Fruit fly (Drosophila melanogaster): ENCODE results near the gene CG9101.

Gene CG9101

DNA sequence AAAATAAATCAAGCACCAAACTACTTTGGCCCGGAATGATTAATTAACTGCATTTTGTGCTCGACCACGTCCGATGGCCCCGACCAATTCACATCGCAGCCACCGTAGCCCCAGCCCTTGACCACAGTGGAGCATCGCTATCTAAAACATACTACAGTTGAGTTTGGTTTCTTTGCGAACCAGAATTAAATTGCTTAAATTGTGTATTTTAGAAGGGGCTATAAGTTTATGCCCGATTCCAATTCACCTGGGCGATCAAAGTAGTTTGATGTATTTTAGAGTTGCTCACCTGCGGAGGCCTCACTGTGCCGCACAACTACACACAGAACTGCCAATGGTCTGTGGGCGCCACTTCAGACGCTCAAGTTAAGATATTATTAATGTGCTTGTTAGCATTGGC, 5.6 kb upstream of the CG9101 start:
- no peak for TF ChIP-seq CG32264 (GFP tag; optimal IDR thresholded peaks at IDR 0.05)
- no peak for TF ChIP-seq OdsH (GFP tag; optimal IDR thresholded peaks at IDR 0.05)
- TF ChIP-seq usp (GFP tag; optimal IDR thresholded peaks at IDR 0.05) = no peak
- TF ChIP-seq Mio (GFP tag; optimal IDR thresholded peaks at IDR 0.05) = no peak
- TF ChIP-seq h (GFP tag; optimal IDR thresholded peaks at IDR 0.05) = no peak
- no peak for TF ChIP-seq Hr83 (GFP tag; optimal IDR thresholded peaks at IDR 0.05; ENCODE audit: poor library complexity, severe bottlenecking)
- no peak for TF ChIP-seq tai (GFP tag; optimal IDR thresholded peaks at IDR 0.05)
- TF ChIP-seq N (GFP tag; optimal IDR thresholded peaks at IDR 0.05) = no peak
- TF ChIP-seq dmrt93B (GFP tag; optimal IDR thresholded peaks at IDR 0.05) = no peak
- TF ChIP-seq foxo (GFP tag; optimal IDR thresholded peaks at IDR 0.05) = no peak
- no peak for TF ChIP-seq brk (GFP tag; optimal IDR thresholded peaks at IDR 0.05)
- TF ChIP-seq Sp1 (GFP tag; optimal IDR thresholded peaks at IDR 0.05) = no peak
- no peak for TF ChIP-seq dl (GFP tag; optimal IDR thresholded peaks at IDR 0.05; ENCODE audit: insufficient read depth in 1 of 2, partially characterized antibody in 2 of 2)
- no peak for TF ChIP-seq Vsx2 (GFP tag; optimal IDR thresholded peaks at IDR 0.05; ENCODE audit: partially characterized antibody)

DNA sequence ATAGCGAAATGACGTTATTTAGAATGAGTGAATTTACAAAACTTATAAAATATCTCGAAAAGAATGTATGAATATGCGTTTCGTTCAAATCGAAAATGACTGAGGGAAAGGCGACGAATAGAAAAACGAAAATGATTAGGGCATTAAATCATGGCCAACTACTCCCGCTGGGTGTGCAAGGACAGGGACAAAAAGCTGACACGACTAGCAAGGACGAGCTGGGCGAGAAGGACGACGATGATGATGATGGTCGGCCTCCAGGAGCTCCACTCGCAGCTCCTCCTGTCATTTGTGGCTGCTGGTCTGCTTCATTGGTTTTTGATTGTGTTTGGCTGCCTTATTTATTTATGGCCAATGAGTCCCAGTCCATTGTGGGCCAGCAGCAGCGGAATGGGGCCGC, 6.2 kb downstream of the CG9101 start, which contains the start of gene CG43076:
TSS of gene CG43076 (minus strand) at position 101 of the 400 bp plus-strand sequence.
- TF ChIP-seq Hr78 (GFP tag; optimal IDR thresholded peaks at IDR 0.05) (no peak), GATAd (GFP tag; optimal IDR thresholded peaks at IDR 0.05) (no peak), brk (GFP tag; optimal IDR thresholded peaks at IDR 0.05) (no peak), Abd-B (GFP tag; optimal IDR thresholded peaks at IDR 0.05) (no peak), ey (GFP tag; optimal IDR thresholded peaks at IDR 0.05) (no peak), Hnf4 (GFP tag; optimal IDR thresholded peaks at IDR 0.05) (no peak), Vsx2 (GFP tag; optimal IDR thresholded peaks at IDR 0.05; ENCODE audit: partially characterized antibody) (no peak)

DNA sequence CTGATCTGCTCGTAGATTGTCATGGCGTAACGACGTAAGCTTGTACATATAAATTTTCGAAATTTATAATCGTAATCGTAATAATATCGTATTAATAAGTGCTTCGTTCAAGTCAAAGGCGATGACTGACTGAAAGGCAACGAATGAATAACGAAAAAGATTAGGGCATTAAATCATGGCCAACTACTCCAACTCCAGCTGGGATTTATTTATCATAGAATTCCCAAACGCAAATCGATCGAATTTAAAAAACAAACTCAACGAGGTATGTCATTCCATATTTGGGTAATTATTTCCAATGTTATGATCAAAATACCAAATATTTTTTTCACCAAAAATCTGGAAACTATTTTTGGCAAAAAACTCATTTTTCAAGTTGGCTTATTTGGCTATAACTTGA, 8.6 kb downstream of the CG9101 start, which contains the start of gene CG43075:
TSS of gene CG43075 (minus strand) at position 101 of the 400 bp plus-strand sequence.
- TF ChIP-seq foxo (GFP tag; optimal IDR thresholded peaks at IDR 0.05) (no peak), GATAd (GFP tag; optimal IDR thresholded peaks at IDR 0.05) (no peak), ey (GFP tag; optimal IDR thresholded peaks at IDR 0.05) (no peak), Abd-B (GFP tag; optimal IDR thresholded peaks at IDR 0.05) (no peak), Myc (optimal IDR thresholded peaks at IDR 0.05) (no peak), OdsH (GFP tag; optimal IDR thresholded peaks at IDR 0.05) (no peak), brk (GFP tag; optimal IDR thresholded peaks at IDR 0.05) (no peak), N (GFP tag; optimal IDR thresholded peaks at IDR 0.05) (no peak), h (GFP tag; optimal IDR thresholded peaks at IDR 0.05) (no peak), Hr83 (GFP tag; optimal IDR thresholded peaks at IDR 0.05; ENCODE audit: poor library complexity, severe bottlenecking) (no peak), tai (GFP tag; optimal IDR thresholded peaks at IDR 0.05) (no peak)

DNA sequence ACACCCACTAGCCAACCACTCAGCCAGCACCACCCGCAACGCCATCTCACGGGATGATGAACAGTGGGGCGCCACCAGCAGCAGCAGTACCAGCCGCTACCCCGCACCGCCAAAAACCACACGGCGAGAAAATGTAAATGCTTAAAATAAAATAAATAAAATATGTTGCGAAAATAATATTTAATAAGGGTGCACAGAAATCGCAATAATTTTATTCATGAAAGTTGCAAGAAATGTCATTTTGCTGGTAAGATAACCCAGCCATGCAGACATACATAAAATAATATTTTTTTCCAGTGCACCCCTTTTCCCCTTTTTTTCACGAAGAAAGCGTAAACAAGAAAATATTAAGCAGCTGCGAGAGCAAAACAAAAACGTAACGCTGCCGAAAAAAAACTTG, 13.6 kb downstream of the CG9101 start:
- TF ChIP-seq Abd-B (GFP tag; optimal IDR thresholded peaks at IDR 0.05) (no peak), h (GFP tag; optimal IDR thresholded peaks at IDR 0.05) (peak; percentile 6), dsf (GFP tag; optimal IDR thresholded peaks at IDR 0.05; ENCODE audit: borderline replicate concordance) (no peak), HLH106 (tag; optimal IDR thresholded peaks at IDR 0.05) (peak; percentile 6), rgr (GFP tag; optimal IDR thresholded peaks at IDR 0.05) (no peak)

DNA sequence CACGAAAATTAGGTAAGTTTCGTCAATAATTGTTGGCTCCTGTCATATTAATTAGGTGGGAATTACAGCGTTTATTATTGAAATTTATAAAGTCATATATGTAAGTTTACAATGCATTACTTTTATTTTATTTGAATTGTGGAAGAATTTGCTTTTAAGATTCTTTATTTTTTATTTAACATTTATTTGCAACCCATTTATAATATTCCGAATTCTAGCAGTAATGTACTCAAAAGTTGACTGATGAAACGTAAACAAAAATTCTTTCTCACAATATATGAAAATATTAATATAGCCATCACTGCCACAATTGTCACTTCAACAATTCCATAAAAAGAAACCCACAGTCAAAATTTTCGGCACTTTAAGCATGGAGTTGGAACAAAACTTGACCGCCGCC, 19.6 kb downstream of the CG9101 start, which contains the start of gene CG5662:
TSS of gene CG5662 (plus strand) at position 301 of the 400 bp plus-strand sequence.
- no peak for TF ChIP-seq CG9705 (GFP tag; optimal IDR thresholded peaks at IDR 0.05)
- TF ChIP-seq Vsx2 (GFP tag; optimal IDR thresholded peaks at IDR 0.05; ENCODE audit: partially characterized antibody) = no peak
- no peak for TF ChIP-seq lola (GFP tag; optimal IDR thresholded peaks at IDR 0.05)
- no peak for TF ChIP-seq foxo (GFP tag; optimal IDR thresholded peaks at IDR 0.05)

DNA sequence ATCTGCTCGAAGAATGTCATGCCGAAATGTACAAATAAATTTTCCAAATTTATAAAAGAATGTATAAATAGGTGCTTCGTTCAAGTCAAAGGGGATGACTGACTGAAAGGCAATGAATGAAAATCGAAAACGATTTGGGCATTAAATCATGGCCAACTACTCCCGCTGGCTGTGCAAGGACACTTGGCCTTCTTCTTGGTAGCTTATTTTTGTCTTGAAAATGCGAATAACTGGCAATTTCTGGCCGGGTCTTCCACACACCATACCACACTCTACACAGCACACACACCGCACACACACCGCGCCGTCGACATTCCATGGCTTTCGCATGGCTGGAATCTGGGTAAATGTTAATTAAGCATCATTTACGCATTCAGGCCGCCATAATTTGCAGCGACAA, 23.1 kb downstream of the CG9101 start, which contains the start of gene CG32588:
TSS of gene CG32588 (minus strand) at position 101 of the 400 bp plus-strand sequence.
- no peak for TF ChIP-seq br (GFP tag; optimal IDR thresholded peaks at IDR 0.05)
- no peak for TF ChIP-seq dmrt93B (GFP tag; optimal IDR thresholded peaks at IDR 0.05)
- TF ChIP-seq CG32264 (GFP tag; optimal IDR thresholded peaks at IDR 0.05) = no peak
- no peak for TF ChIP-seq dsf (GFP tag; optimal IDR thresholded peaks at IDR 0.05; ENCODE audit: borderline replicate concordance)
- no peak for TF ChIP-seq Sp1 (GFP tag; optimal IDR thresholded peaks at IDR 0.05)
- no peak for TF ChIP-seq Myc (optimal IDR thresholded peaks at IDR 0.05)
- TF ChIP-seq lola (GFP tag; optimal IDR thresholded peaks at IDR 0.05) = no peak
- no peak for TF ChIP-seq usp (GFP tag; optimal IDR thresholded peaks at IDR 0.05)
- no peak for TF ChIP-seq Vsx2 (GFP tag; optimal IDR thresholded peaks at IDR 0.05; ENCODE audit: partially characterized antibody)
- no peak for TF ChIP-seq Rel (GFP tag; optimal IDR thresholded peaks at IDR 0.05)
- TF ChIP-seq Rel (tag; optimal IDR thresholded peaks at IDR 0.05) = no peak
- TF ChIP-seq dl (GFP tag; optimal IDR thresholded peaks at IDR 0.05; ENCODE audit: insufficient read depth in 1 of 2, partially characterized antibody in 2 of 2) = no peak
- no peak for TF ChIP-seq sage (GFP tag; optimal IDR thresholded peaks at IDR 0.05)

All from whole organism, wandering third instar larva.